Worm (Caenorhabditis elegans) whole organism, young adult: ENCODE measurements around the gene zgpa-1.

Experiments
- D2030.7 ChIP-seq: fragments of 200-800 bp; sonication (Bioruptor generic); IDR thresholded peaks from 2 replicates; pipeline ENCODE4 v1.3.6; 2022; ENCODE audit warnings: missing genetic modification reagents, missing genetic modification characterization, missing compliant biosample characterization
- F10E7.11 ChIP-seq: sonication (generic microtip); optimal IDR thresholded peaks from 2 replicates; lab custom pipeline; 2017; ENCODE audit warnings: mild to moderate bottlenecking, missing genetic modification characterization, moderate library complexity, missing compliant biosample characterization
- F39B2.1 ChIP-seq: fragments of 200-800 bp; sonication (Bioruptor generic); IDR thresholded peaks from 2 replicates; pipeline ENCODE4 v1.3.6; 2022; ENCODE audit warnings: missing genetic modification reagents, missing genetic modification characterization, missing compliant biosample characterization
- F49E8.2 ChIP-seq: sonication (generic microtip); optimal IDR thresholded peaks from 3 replicates; lab custom pipeline; 2017; ENCODE audit warnings: missing genetic modification characterization, mild to moderate bottlenecking, missing compliant biosample characterization, antibody characterized with exemption, moderate library complexity; ENCODE audit not compliant: insufficient read depth
- F55B11.4 ChIP-seq: sonication (generic microtip); optimal IDR thresholded peaks from 2 replicates; lab custom pipeline; 2016; ENCODE audit warnings: missing compliant biosample characterization, missing genetic modification characterization, borderline replicate concordance; ENCODE audit not compliant: insufficient read depth
- T26A5.8 ChIP-seq: sonication (generic microtip); optimal IDR thresholded peaks from 2 replicates; lab custom pipeline; 2016; ENCODE audit warnings: missing genetic modification characterization, missing compliant biosample characterization
- Y53G8AR.9 ChIP-seq: fragments of 200-800 bp; sonication (Bioruptor generic); conservative IDR thresholded peaks from 2 replicates; pipeline ENCODE4 v1.3.6; 2022; ENCODE audit warnings: missing genetic modification reagents, missing genetic modification characterization, missing compliant biosample characterization
- Y67H2A.10 ChIP-seq: fragments of 200-800 bp; sonication (Bioruptor generic); conservative IDR thresholded peaks from 2 replicates; pipeline ENCODE4 v1.3.6; 2022; ENCODE audit warnings: missing genetic modification reagents, missing genetic modification characterization, missing compliant biosample characterization
- Y79H2A.3 ChIP-seq: fragments of 200-800 bp; sonication (Bioruptor generic); conservative IDR thresholded peaks from 2 replicates; pipeline ENCODE4 v1.3.6; 2022; ENCODE audit warnings: missing genetic modification reagents, missing genetic modification characterization, missing compliant biosample characterization
- ama-1 ChIP-seq, 3 experiments: fragments of 150-350 bp in 1 of 3; sonication (generic microtip) in 2 of 3; optimal IDR thresholded peaks; 2 replicates each; lab custom pipeline; 2014 to 2018; ENCODE audit warnings: missing biosample characterization in 2 of 3, missing genetic modification characterization in 2 of 3, missing genetic modification reagents in 2 of 3
- aptf-2 ChIP-seq: fragments of 200-800 bp; sonication (Bioruptor generic); conservative IDR thresholded peaks from 2 replicates; pipeline ENCODE4 v1.3.6; 2022; ENCODE audit warnings: missing genetic modification reagents, missing genetic modification characterization, missing compliant biosample characterization
- attf-6 ChIP-seq: fragments of 200-800 bp; sonication (Bioruptor generic); IDR thresholded peaks from 2 replicates; pipeline ENCODE4 v1.3.6; 2022; ENCODE audit warnings: missing genetic modification reagents, missing genetic modification characterization, missing compliant biosample characterization
- ccch-3 ChIP-seq: fragments of 200-800 bp; sonication (Bioruptor generic); optimal IDR thresholded peaks from 2 replicates; lab custom pipeline; 2018; ENCODE audit warnings: mild to moderate bottlenecking, missing genetic modification characterization, missing compliant biosample characterization
- cebp-2 ChIP-seq: fragments of 200-800 bp; sonication (Bioruptor generic); IDR thresholded peaks from 2 replicates; pipeline ENCODE4 v1.3.6; 2022; ENCODE audit warnings: missing genetic modification characterization, missing compliant biosample characterization
- ceh-27 ChIP-seq: fragments of 200-800 bp; sonication (Bioruptor generic); optimal IDR thresholded peaks from 2 replicates; lab custom pipeline; 2018; ENCODE audit warnings: mild to moderate bottlenecking, missing genetic modification characterization, moderate library complexity, missing compliant biosample characterization
- ceh-58 ChIP-seq: fragments of 200-800 bp; sonication (Bioruptor generic); IDR thresholded peaks from 2 replicates; pipeline ENCODE4 v1.3.6; 2022; ENCODE audit warnings: missing genetic modification characterization, missing compliant biosample characterization
- dox-1 ChIP-seq: fragments of 200-800 bp; sonication (Bioruptor generic); IDR thresholded peaks from 2 replicates; pipeline ENCODE4 v1.3.6; 2022; ENCODE audit warnings: missing genetic modification reagents, missing genetic modification characterization, missing compliant biosample characterization
- efl-1 ChIP-seq: fragments of 150-350 bp; optimal IDR thresholded peaks from 2 replicates; lab custom pipeline; 2014; ENCODE audit warnings: missing biosample characterization, missing genetic modification reagents, missing genetic modification characterization
- egl-18 ChIP-seq: fragments of 200-800 bp; sonication (Bioruptor generic); IDR thresholded peaks from 2 replicates; pipeline ENCODE4 v1.3.6; 2022; ENCODE audit warnings: missing genetic modification reagents, missing genetic modification characterization, missing compliant biosample characterization
- ekl-4 ChIP-seq: fragments of 200-800 bp; sonication (Bioruptor generic); IDR thresholded peaks from 2 replicates; pipeline ENCODE4 v1.3.6; 2022; ENCODE audit warnings: missing genetic modification reagents, missing genetic modification characterization, missing compliant biosample characterization
- fkh-3 ChIP-seq: sonication (generic microtip); optimal IDR thresholded peaks from 2 replicates; lab custom pipeline; 2016; ENCODE audit warnings: mild to moderate bottlenecking, missing genetic modification characterization, missing compliant biosample characterization
- him-1 ChIP-seq: sonication (generic microtip); optimal IDR thresholded peaks from 2 replicates; lab custom pipeline; 2016; ENCODE audit warnings: missing genotype, missing genetic modification reagents, missing genetic modification characterization, missing compliant biosample characterization
- hlh-26 ChIP-seq: fragments of 200-800 bp; sonication (Bioruptor generic); conservative IDR thresholded peaks from 2 replicates; pipeline ENCODE4 v1.3.6; 2022; ENCODE audit warnings: missing genetic modification reagents, missing genetic modification characterization, missing compliant biosample characterization
- hmg-20 ChIP-seq: fragments of 200-800 bp; sonication (Bioruptor generic); IDR thresholded peaks from 2 replicates; pipeline ENCODE4 v1.3.6; 2022; ENCODE audit warnings: missing genetic modification reagents, missing genetic modification characterization, missing compliant biosample characterization
- hrde-1 ChIP-seq: sonication (generic microtip); optimal IDR thresholded peaks from 2 replicates; lab custom pipeline; 2016; ENCODE audit warnings: missing genetic modification characterization, mild to moderate bottlenecking, missing compliant biosample characterization, moderate library complexity, missing genotype, missing genetic modification reagents, borderline replicate concordance
- lag-1 ChIP-seq: fragments of 200-800 bp; sonication (Bioruptor generic); IDR thresholded peaks from 2 replicates; pipeline ENCODE4 v1.3.6; 2022; ENCODE audit warnings: missing genetic modification reagents, missing genetic modification characterization, missing compliant biosample characterization
- lin-26 ChIP-seq: fragments of 200-800 bp; sonication (Bioruptor generic); IDR thresholded peaks from 2 replicates; pipeline ENCODE4 v1.3.6; 2022; ENCODE audit warnings: missing genetic modification reagents, missing genetic modification characterization, missing compliant biosample characterization
- lsl-1 ChIP-seq: fragments of 200-800 bp; sonication (Bioruptor generic); optimal IDR thresholded peaks from 2 replicates; lab custom pipeline; 2018; ENCODE audit warnings: mild to moderate bottlenecking, missing genetic modification characterization, moderate library complexity, missing compliant biosample characterization
- madf-6 ChIP-seq: fragments of 200-800 bp; sonication (Bioruptor generic); IDR thresholded peaks from 2 replicates; pipeline ENCODE4 v1.3.6; 2022; ENCODE audit warnings: missing genetic modification reagents, missing genetic modification characterization, missing compliant biosample characterization
- nhr-120 ChIP-seq: fragments of 200-800 bp; sonication (Bioruptor generic); IDR thresholded peaks from 2 replicates; pipeline ENCODE4 v1.3.6; 2022; ENCODE audit warnings: missing genetic modification characterization, missing compliant biosample characterization
- nhr-179 ChIP-seq: sonication (generic microtip); optimal IDR thresholded peaks from 2 replicates; lab custom pipeline; 2016; ENCODE audit warnings: mild to moderate bottlenecking, missing genetic modification characterization, missing compliant biosample characterization
- nhr-27 ChIP-seq: fragments of 200-800 bp; sonication (Bioruptor generic); optimal IDR thresholded peaks from 2 replicates; lab custom pipeline; 2018; ENCODE audit warnings: mild to moderate bottlenecking, missing genetic modification characterization, moderate library complexity, missing compliant biosample characterization
- nhr-80 ChIP-seq: sonication (generic microtip); optimal IDR thresholded peaks from 2 replicates; lab custom pipeline; 2016; ENCODE audit warnings: missing genetic modification characterization, missing compliant biosample characterization
- snpc-1.1 ChIP-seq: sonication (generic microtip); optimal IDR thresholded peaks from 2 replicates; lab custom pipeline; 2017; ENCODE audit warnings: missing genetic modification characterization, mild to moderate bottlenecking, missing compliant biosample characterization, antibody characterized with exemption, moderate library complexity, missing genotype, missing genetic modification reagents; ENCODE audit not compliant: insufficient read depth
- snpc-1.3 ChIP-seq: sonication (generic microtip); optimal IDR thresholded peaks from 2 replicates; lab custom pipeline; 2017; ENCODE audit warnings: missing genetic modification characterization, mild to moderate bottlenecking, missing compliant biosample characterization, antibody characterized with exemption, moderate library complexity, missing genotype, missing genetic modification reagents; ENCODE audit not compliant: insufficient read depth
- snpc-3.4 ChIP-seq: sonication (generic microtip); optimal IDR thresholded peaks from 2 replicates; lab custom pipeline; 2017; ENCODE audit warnings: missing genetic modification characterization, mild to moderate bottlenecking, missing compliant biosample characterization, antibody characterized with exemption, moderate library complexity, missing genotype, missing genetic modification reagents
- tlf-1 ChIP-seq: fragments of 200-800 bp; sonication (Bioruptor generic); optimal IDR thresholded peaks from 2 replicates; lab custom pipeline; 2018; ENCODE audit warnings: mild to moderate bottlenecking, missing genetic modification characterization, missing compliant biosample characterization
- unc-130 ChIP-seq: sonication (generic microtip); optimal IDR thresholded peaks from 2 replicates; lab custom pipeline; 2016; ENCODE audit warnings: missing genetic modification reagents, missing genetic modification characterization, missing compliant biosample characterization
- xnd-1 ChIP-seq: sonication (generic microtip); optimal IDR thresholded peaks from 2 replicates; lab custom pipeline; 2016; ENCODE audit warnings: missing genotype, missing genetic modification reagents, missing genetic modification characterization, missing compliant biosample characterization
- zfh-2 ChIP-seq: fragments of 200-800 bp; sonication (Bioruptor generic); conservative IDR thresholded peaks from 2 replicates; pipeline ENCODE4 v1.3.6; 2022; ENCODE audit warnings: missing genetic modification reagents, missing genetic modification characterization, missing compliant biosample characterization
- ztf-25 ChIP-seq: fragments of 200-800 bp; sonication (Bioruptor generic); IDR thresholded peaks from 2 replicates; pipeline ENCODE4 v1.3.6; 2022; ENCODE audit warnings: missing genetic modification reagents, missing genetic modification characterization, missing compliant biosample characterization
- ztf-3 ChIP-seq: fragments of 200-800 bp; sonication (Bioruptor generic); optimal IDR thresholded peaks from 2 replicates; lab custom pipeline; 2018; ENCODE audit warnings: mild to moderate bottlenecking, missing genetic modification characterization, missing compliant biosample characterization
- ztf-6 ChIP-seq: fragments of 200-800 bp; sonication (Bioruptor generic); IDR thresholded peaks from 2 replicates; pipeline ENCODE4 v1.3.6; 2022; ENCODE audit warnings: missing genetic modification reagents, missing genetic modification characterization, missing compliant biosample characterization

The zgpa-1 gene

DNA sequence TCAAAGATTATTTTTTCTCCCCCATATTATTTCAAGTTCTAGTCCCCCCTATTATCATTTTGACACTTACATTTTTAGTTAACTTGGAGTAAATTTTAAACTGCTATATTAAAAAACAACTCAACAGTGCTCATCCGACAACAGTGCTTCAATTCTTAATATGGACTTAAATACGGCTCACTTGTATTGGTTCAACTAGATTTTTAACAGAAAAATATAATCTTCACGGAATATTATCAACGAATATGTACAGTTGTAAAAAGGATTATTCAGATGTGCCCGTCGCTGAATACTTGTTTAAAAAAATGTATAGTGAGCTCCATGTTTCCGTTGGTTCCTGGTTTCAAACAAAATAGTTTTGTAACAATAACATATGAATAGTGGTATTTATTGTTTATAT, 12.3 kb downstream of the zgpa-1 start (continued):
- TF ChIP-seq snpc-1.3 (peak; percentile 41), ztf-25 (no peak), nhr-179 (no peak), xnd-1 (tag; lab: Kevin White, UChicago) (peak; percentile 32), cebp-2 (GFP tag; lab: Robert Waterston, UW) (no peak), ztf-3 (GFP tag; lab: Kevin White, UChicago) (no peak), nhr-27 (tag; lab: Kevin White, UChicago) (no peak), snpc-1.1 (peak; percentile 52), lsl-1 (GFP tag; lab: Kevin White, UChicago) (peak; percentile 3), F39B2.1 (no peak; the same call in 1 of the 2 replicates), attf-6 (GFP tag; lab: Robert Waterston, UW) (peak; percentile 82), F10E7.11 (tag; lab: Kevin White, UChicago) (no peak), dox-1 (GFP tag; lab: Robert Waterston, UW) (no peak), hmg-20 (GFP tag; lab: Robert Waterston, UW) (peak; percentile 32; the same call in 1 of the 2 replicates), nhr-120 (GFP tag; lab: Robert Waterston, UW) (no peak), hlh-26 (GFP tag; lab: Robert Waterston, UW) (no peak), hrde-1 (tag; lab: Kevin White, UChicago) (peak; percentile 94), him-1 (tag; lab: Kevin White, UChicago) (peak; percentile 24), nhr-80 (tag; lab: Kevin White, UChicago) (no peak), ztf-6 (GFP tag; lab: Robert Waterston, UW) (no peak), fkh-3 (peak; percentile 65), ceh-58 (GFP tag; lab: Robert Waterston, UW) (no peak), F49E8.2 (tag; lab: Kevin White, UChicago) (peak; percentile 80), ama-1 (optimal IDR thresholded peaks at IDR 0.05; lab: Kevin White, UChicago) (no peak), ama-1 (GFP tag; optimal IDR thresholded peaks at IDR 0.05; lab: Kevin White, UChicago) (peak in 1 of 2 experiments; percentile 94), ceh-27 (GFP tag; lab: Kevin White, UChicago) (no peak), F55B11.4 (tag; lab: Kevin White, UChicago) (no peak), tlf-1 (GFP tag; lab: Kevin White, UChicago) (peak; percentile 43), Y79H2A.3 (GFP tag; lab: Robert Waterston, UW) (0 out of 2 replicates have a peak, but pooled peaks have one; percentile 28), lin-26 (GFP tag; lab: Robert Waterston, UW) (peak; percentile 66), ekl-4 (GFP tag; lab: Robert Waterston, UW) (peak; percentile 82), madf-6 (GFP tag; lab: Robert Waterston, UW) (peak; percentile 82), snpc-3.4 (tag; lab: Kevin White, UChicago) (peak; percentile 45), Y53G8AR.9 (peak; percentile 86), aptf-2 (GFP tag; lab: Robert Waterston, UW) (no peak), Y67H2A.10 (GFP tag; lab: Robert Waterston, UW) (no peak), zfh-2 (GFP tag; lab: Robert Waterston, UW) (no peak), egl-18 (no peak), unc-130 (peak; percentile 63), T26A5.8 (peak; percentile 20), ccch-3 (no peak), efl-1 (peak; percentile 41), lag-1 (GFP tag; lab: Robert Waterston, UW) (no peak), D2030.7 (GFP tag; lab: Robert Waterston, UW) (no peak)
